Fruit fly (Drosophila melanogaster) whole organism, embryonic: ENCODE results near the gene yellow-g2.

Experiments used
- Antp ChIP-seq: fragments of 200-800 bp; sonication (Bioruptor generic); optimal IDR thresholded peaks from 3 replicates; lab custom pipeline; 2016; ENCODE audit warnings: missing biosample characterization, missing genetic modification characterization
- Atf6 ChIP-seq: fragments of 200-800 bp; sonication (Bioruptor generic); IDR thresholded peaks from 2 replicates; pipeline ENCODE4 v1.3.6; 2022; ENCODE audit warnings: missing biosample characterization, missing genetic modification characterization
- B-H1 ChIP-seq: fragments of 200-800 bp; sonication (Bioruptor generic); IDR thresholded peaks from 3 replicates; pipeline ENCODE4 v1.3.6; 2022; ENCODE audit warnings: missing biosample characterization, missing genetic modification characterization
- CG10462 ChIP-seq: fragments of 200-800 bp; sonication (Bioruptor generic); optimal IDR thresholded peaks from 2 replicates; lab custom pipeline; 2016; ENCODE audit warnings: missing biosample characterization, missing genetic modification characterization
- CG11085 ChIP-seq: fragments of 200-800 bp; sonication (Bioruptor generic); IDR thresholded peaks from 2 replicates; pipeline ENCODE4 v1.3.6; 2022; ENCODE audit warnings: missing biosample characterization, missing genetic modification characterization
- CG12071 ChIP-seq: fragments of 200-800 bp; sonication (Bioruptor generic); optimal IDR thresholded peaks from 3 replicates; lab custom pipeline; 2018; ENCODE audit warnings: missing biosample characterization, mild to moderate bottlenecking, missing genetic modification characterization
- CG1233 ChIP-seq: fragments of 200-800 bp; sonication (Bioruptor generic); optimal IDR thresholded peaks from 4 replicates; lab custom pipeline; 2018; ENCODE audit warnings: missing biosample characterization, mild to moderate bottlenecking, missing genetic modification characterization
- CG15479 ChIP-seq: fragments of 200-800 bp; sonication (Bioruptor generic); optimal IDR thresholded peaks from 3 replicates; lab custom pipeline; 2019; ENCODE audit warnings: missing biosample characterization, mild to moderate bottlenecking, missing genetic modification characterization, moderate library complexity
- CG15696 ChIP-seq: fragments of 200-800 bp; sonication (Bioruptor generic); optimal IDR thresholded peaks from 2 replicates; lab custom pipeline; 2019; ENCODE audit warnings: missing biosample characterization, mild to moderate bottlenecking, missing genetic modification characterization, moderate library complexity
- CG1602 ChIP-seq: fragments of 200-800 bp; sonication (Bioruptor generic); optimal IDR thresholded peaks from 3 replicates; lab custom pipeline; 2016; ENCODE audit warnings: missing biosample characterization, missing genetic modification characterization
- CG17568 ChIP-seq: fragments of 200-800 bp; sonication (Bioruptor generic); optimal IDR thresholded peaks from 2 replicates; lab custom pipeline; 2018; ENCODE audit warnings: missing biosample characterization, mild to moderate bottlenecking, missing genetic modification characterization, moderate library complexity
- CG18262 ChIP-seq: fragments of 200-800 bp; optimal IDR thresholded peaks from 3 replicates; lab custom pipeline; 2019; ENCODE audit warnings: missing biosample characterization, mild to moderate bottlenecking, missing genetic modification characterization, moderate library complexity
- CG2129 ChIP-seq: fragments of 200-800 bp; sonication (Bioruptor generic); IDR thresholded peaks from 2 replicates; pipeline ENCODE4 v1.3.6; 2022; ENCODE audit warnings: missing biosample characterization, missing genetic modification characterization; ENCODE audit not compliant: partially characterized antibody
- CG2889 ChIP-seq: fragments of 200-800 bp; sonication (Bioruptor generic); IDR thresholded peaks from 3 replicates; pipeline ENCODE4 v1.3.6; 2022; ENCODE audit warnings: missing biosample characterization, missing genetic modification characterization
- CG4404 ChIP-seq: fragments of 200-800 bp; sonication (Bioruptor generic); IDR thresholded peaks from 2 replicates; pipeline ENCODE4 v1.3.6; 2022; ENCODE audit warnings: missing biosample characterization, missing genetic modification characterization
- CG4854 ChIP-seq: fragments of 200-800 bp; sonication (Bioruptor generic); optimal IDR thresholded peaks from 2 replicates; lab custom pipeline; 2016; ENCODE audit warnings: missing biosample characterization, missing genetic modification characterization, inconsistent platforms
- CG6254 ChIP-seq: fragments of 200-800 bp; sonication (Bioruptor generic); optimal IDR thresholded peaks from 3 replicates; lab custom pipeline; 2017; ENCODE audit warnings: mild to moderate bottlenecking, missing biosample characterization, missing genetic modification reagents, missing genetic modification characterization
- CG7839 ChIP-seq: fragments of 200-800 bp; sonication (Bioruptor generic); optimal IDR thresholded peaks from 3 replicates; lab custom pipeline; 2018; ENCODE audit warnings: missing biosample characterization, mild to moderate bottlenecking, missing genetic modification characterization, moderate library complexity
- CG8924 ChIP-seq: fragments of 200-800 bp; optimal IDR thresholded peaks from 3 replicates; lab custom pipeline; 2019; ENCODE audit warnings: missing biosample characterization, mild to moderate bottlenecking, missing genetic modification characterization, moderate library complexity
- Dll ChIP-seq: fragments of 200-800 bp; sonication (Bioruptor generic); IDR thresholded peaks from 4 replicates; pipeline ENCODE4 v1.3.6; 2022; ENCODE audit warnings: missing biosample characterization, missing genetic modification characterization; ENCODE audit not compliant: partially characterized antibody
- Doc2 ChIP-seq: fragments of 200-800 bp; sonication (Bioruptor generic); IDR thresholded peaks from 2 replicates; pipeline ENCODE4 v1.3.6; 2022; ENCODE audit warnings: missing biosample characterization, missing genetic modification characterization
- Eip74EF ChIP-seq, 2 experiments: fragments of 200-800 bp in 1 of 2; fragments of >200 bp in 1 of 2; sonication (Bioruptor generic) in 1 of 2; optimal IDR thresholded peaks; 2 replicates each; lab custom pipeline; 2017 to 2019; ENCODE audit warnings: missing biosample characterization in 2 of 2, missing genetic modification characterization in 2 of 2, mild to moderate bottlenecking in 1 of 2, moderate library complexity in 1 of 2
- Gug ChIP-seq: fragments of 200-800 bp; sonication (Bioruptor generic); IDR thresholded peaks from 4 replicates; pipeline ENCODE4 v1.3.6; 2022; ENCODE audit warnings: missing biosample characterization, missing genetic modification characterization
- HmgD ChIP-seq: fragments of 200-800 bp; sonication (Bioruptor generic); optimal IDR thresholded peaks from 3 replicates; lab custom pipeline; 2016; ENCODE audit warnings: missing biosample characterization, missing genetic modification characterization
- Hmx ChIP-seq: fragments of 200-800 bp; sonication (Bioruptor generic); optimal IDR thresholded peaks from 2 replicates; lab custom pipeline; 2016; ENCODE audit warnings: missing biosample characterization, missing genetic modification characterization
- Hr3 ChIP-seq: fragments of 200-800 bp; sonication (Bioruptor generic); optimal IDR thresholded peaks from 3 replicates; lab custom pipeline; 2016; ENCODE audit warnings: missing biosample characterization, missing genetic modification characterization
- MBD-R2 ChIP-seq: fragments of 200-800 bp; sonication (Bioruptor generic); IDR thresholded peaks from 2 replicates; pipeline ENCODE4 v1.3.6; 2022; ENCODE audit warnings: missing biosample characterization, missing genetic modification characterization
- NfI ChIP-seq: fragments of 200-800 bp; sonication (Bioruptor generic); optimal IDR thresholded peaks from 3 replicates; lab custom pipeline; 2018; ENCODE audit warnings: missing biosample characterization, mild to moderate bottlenecking, missing genetic modification characterization, moderate library complexity
- Ravus ChIP-seq: fragments of 200-800 bp; sonication (Bioruptor generic); IDR thresholded peaks from 2 replicates; pipeline ENCODE4 v1.3.6; 2022; ENCODE audit warnings: missing biosample characterization, missing genetic modification characterization
- Spps ChIP-seq: fragments of 200-800 bp; sonication (Bioruptor generic); optimal IDR thresholded peaks from 2 replicates; lab custom pipeline; 2018; ENCODE audit warnings: missing biosample characterization, mild to moderate bottlenecking, missing genetic modification characterization
- Xbp1 ChIP-seq: fragments of 200-800 bp; sonication (Bioruptor generic); optimal IDR thresholded peaks from 3 replicates; lab custom pipeline; 2016; ENCODE audit warnings: missing biosample characterization, mild to moderate bottlenecking, missing genetic modification characterization
- ab ChIP-seq: fragments of 200-800 bp; sonication (Bioruptor generic); optimal IDR thresholded peaks from 2 replicates; lab custom pipeline; 2016; ENCODE audit warnings: missing biosample characterization, missing genetic modification characterization
- aop ChIP-seq: fragments of 200-800 bp; sonication (Bioruptor generic); IDR thresholded peaks from 2 replicates; pipeline ENCODE4 v1.3.6; 2022; ENCODE audit warnings: missing biosample characterization, missing genetic modification characterization
- ap ChIP-seq: fragments of 200-800 bp; sonication (Bioruptor generic); IDR thresholded peaks from 2 replicates; pipeline ENCODE4 v1.3.6; 2022; ENCODE audit warnings: missing biosample characterization, missing genetic modification characterization
- ase ChIP-seq: fragments of 200-800 bp; sonication (Bioruptor generic); IDR thresholded peaks from 3 replicates; pipeline ENCODE4 v1.3.6; 2022; ENCODE audit warnings: missing biosample characterization, missing genetic modification characterization
- az2 ChIP-seq: fragments of 200-800 bp; sonication (Bioruptor generic); optimal IDR thresholded peaks from 3 replicates; lab custom pipeline; 2016; ENCODE audit warnings: missing biosample characterization, missing genetic modification characterization
- bigmax ChIP-seq: fragments of 200-800 bp; sonication (Bioruptor generic); optimal IDR thresholded peaks from 2 replicates; lab custom pipeline; 2018; ENCODE audit warnings: missing biosample characterization, mild to moderate bottlenecking, missing genetic modification characterization
- dmrt99B ChIP-seq: fragments of 200-800 bp; sonication (Bioruptor generic); optimal IDR thresholded peaks from 2 replicates; lab custom pipeline; 2018; ENCODE audit warnings: missing biosample characterization, mild to moderate bottlenecking, missing genetic modification characterization, moderate library complexity
- gcm ChIP-seq: fragments of 200-800 bp; sonication (Bioruptor generic); optimal IDR thresholded peaks from 2 replicates; lab custom pipeline; 2019; ENCODE audit warnings: missing biosample characterization, mild to moderate bottlenecking, missing genetic modification characterization, moderate library complexity
- gem ChIP-seq: fragments of 200-800 bp; sonication (Bioruptor generic); optimal IDR thresholded peaks from 2 replicates; lab custom pipeline; 2019; ENCODE audit warnings: missing biosample characterization, mild to moderate bottlenecking, missing genetic modification characterization, moderate library complexity
- ham ChIP-seq: fragments of 200-800 bp; sonication (Bioruptor generic); IDR thresholded peaks from 2 replicates; pipeline ENCODE4 v1.3.6; 2022; ENCODE audit warnings: missing biosample characterization, missing genetic modification characterization
- hbn ChIP-seq: fragments of 200-800 bp; sonication (Bioruptor generic); IDR thresholded peaks from 2 replicates; pipeline ENCODE4 v1.3.6; 2022; ENCODE audit warnings: missing biosample characterization, missing genetic modification characterization; ENCODE audit not compliant: partially characterized antibody
- jumu ChIP-seq: fragments of 200-800 bp; sonication (Bioruptor generic); optimal IDR thresholded peaks from 3 replicates; lab custom pipeline; 2016; ENCODE audit warnings: missing biosample characterization, missing genetic modification characterization
- klu ChIP-seq: fragments of 200-800 bp; sonication (Bioruptor generic); IDR thresholded peaks from 2 replicates; pipeline ENCODE4 v1.3.6; 2022; ENCODE audit warnings: missing biosample characterization, missing genetic modification characterization
- pfk ChIP-seq: fragments of 200-800 bp; sonication (Bioruptor generic); optimal IDR thresholded peaks from 2 replicates; lab custom pipeline; 2018; ENCODE audit warnings: missing biosample characterization, mild to moderate bottlenecking, missing genetic modification characterization, moderate library complexity
- pnt ChIP-seq: fragments of 200-800 bp; sonication (Bioruptor generic); optimal IDR thresholded peaks from 3 replicates; lab custom pipeline; 2016; ENCODE audit warnings: missing biosample characterization, missing genetic modification characterization
- prd ChIP-seq, 3 experiments: fragments of >200 bp in 2 of 3; fragments of 200-800 bp in 1 of 3; sonication (Bioruptor generic) in 1 of 3; optimal IDR thresholded peaks in 2 of 3; IDR thresholded peaks in 1 of 3; 2 replicates in 2 of 3; 3 replicates in 1 of 3; pipeline versions ENCODE4 v1.3.6 to Lab custom; 2017 to 2022; ENCODE audit warnings: missing biosample characterization in 1 of 3, missing genetic modification characterization in 1 of 3
- psq ChIP-seq: fragments of 200-800 bp; sonication (Bioruptor generic); optimal IDR thresholded peaks from 2 replicates; lab custom pipeline; 2017; ENCODE audit warnings: missing biosample characterization, missing genetic modification characterization
- sens ChIP-seq: fragments of 200-800 bp; sonication (Bioruptor generic); peaks from one replicate; lab custom pipeline; 2016; ENCODE audit warnings: missing biosample characterization, missing genetic modification characterization
- ssp ChIP-seq: fragments of 200-800 bp; sonication (Bioruptor generic); IDR thresholded peaks from 2 replicates; pipeline ENCODE4 v1.3.6; 2022; ENCODE audit warnings: missing biosample characterization, missing genetic modification characterization

yellow-g2 gene

dm6 chr3L:2257412-2257862 is 18.9 kb upstream of the yellow-g2 start, which contains the start of the genes CG1275 and Elp5 (continued):
- TF ChIP-seq klu (GFP tag; lab: Robert Waterston, UW) (peak; percentile 99), CG10462 (GFP tag; lab: Kevin White, UChicago) (peak; percentile 96), CG15479 (GFP tag; lab: Kevin White, UChicago) (peak; percentile 62), HmgD (GFP tag; lab: Kevin White, UChicago) (peak; percentile 86), CG11085 (peak; percentile 99), aop (GFP tag; lab: Robert Waterston, UW) (peak; percentile 98), CG4854 (GFP tag; lab: Kevin White, UChicago) (peak; percentile 97), ase (GFP tag; lab: Robert Waterston, UW) (peak; percentile 100), CG2129 (GFP tag; lab: Robert Waterston, UW) (no peak), ham (GFP tag; lab: Robert Waterston, UW) (peak; percentile 98), Dll (GFP tag; lab: Robert Waterston, UW) (0 out of 4 replicates have a peak, but pooled peaks have one; percentile 29), CG6254 (peak; percentile 91), Xbp1 (peak; percentile 99), ssp (GFP tag; lab: Robert Waterston, UW) (peak; percentile 95), CG1233 (GFP tag; lab: Kevin White, UChicago) (peak; percentile 99), CG4404 (GFP tag; lab: Robert Waterston, UW) (peak; percentile 98), NfI (GFP tag; lab: Kevin White, UChicago) (peak; percentile 99), CG8924 (tag; lab: Kevin White, UChicago) (peak; percentile 98), B-H1 (GFP tag; lab: Robert Waterston, UW) (peak; percentile 99), az2 (peak; percentile 98), Hr3 (GFP tag; lab: Kevin White, UChicago) (peak; percentile 97), CG1602 (peak; percentile 98), prd (optimal IDR thresholded peaks at IDR 0.05; lab: Kevin White, UChicago) (no peak), prd (GFP tag; IDR thresholded peaks at IDR 0.05; lab: Robert Waterston, UW) (peak; percentile 100), Eip74EF (GFP tag; optimal IDR thresholded peaks at IDR 0.05; lab: Kevin White, UChicago) (peak in 1 of 2 experiments; percentile 95), CG12071 (GFP tag; lab: Kevin White, UChicago) (peak; percentile 92), hbn (0 out of 2 replicates have a peak, but pooled peaks have one; percentile 18), Atf6 (GFP tag; lab: Robert Waterston, UW) (peak; percentile 99), pnt (peak; percentile 97), jumu (peak; percentile 94), MBD-R2 (GFP tag; lab: Robert Waterston, UW) (peak; percentile 100), CG2889 (GFP tag; lab: Robert Waterston, UW) (peak; percentile 99), sens (GFP tag; lab: Kevin White, UChicago) (peak; percentile 98), CG17568 (no peak), dmrt99B (tag; lab: Kevin White, UChicago) (peak; percentile 99), gcm (GFP tag; lab: Kevin White, UChicago) (peak; percentile 97), bigmax (GFP tag; lab: Kevin White, UChicago) (peak; percentile 75), CG7839 (peak; percentile 99), ap (GFP tag; lab: Robert Waterston, UW) (peak; percentile 99), CG18262 (tag; lab: Kevin White, UChicago) (peak; percentile 98), psq (GFP tag; lab: Kevin White, UChicago) (peak; percentile 91), pfk (peak; percentile 71), Hmx (GFP tag; lab: Kevin White, UChicago) (peak; percentile 95), Doc2 (GFP tag; lab: Robert Waterston, UW) (peak; percentile 98), CG15696 (tag; lab: Kevin White, UChicago) (peak; percentile 93), Ravus (peak; percentile 98), Antp (GFP tag; lab: Kevin White, UChicago) (peak; percentile 96), gem (peak; percentile 99), ab (GFP tag; lab: Kevin White, UChicago) (peak; percentile 89), Spps (tag; lab: Kevin White, UChicago) (peak; percentile 92), Gug (GFP tag; lab: Robert Waterston, UW) (peak; percentile 99)
